Fruit fly (Drosophila melanogaster): Measurements from ENCODE around the gene dar1.

dm6 chr3L:3644337-3645027 lies 18.3 kb downstream of the dar1 start:
- no peak for TF ChIP-seq Hr78 (GFP tag; optimal IDR thresholded peaks at IDR 0.05)
- no peak for TF ChIP-seq OdsH (GFP tag; optimal IDR thresholded peaks at IDR 0.05)
- TF ChIP-seq psq (GFP tag; optimal IDR thresholded peaks at IDR 0.05), result no peak
- no peak for TF ChIP-seq woc (GFP tag; optimal IDR thresholded peaks at IDR 0.05)
- TF ChIP-seq tai (GFP tag; optimal IDR thresholded peaks at IDR 0.05), result no peak
- no peak for TF ChIP-seq N (GFP tag; optimal IDR thresholded peaks at IDR 0.05)
- TF ChIP-seq jim (GFP tag; optimal IDR thresholded peaks at IDR 0.05), result no peak
- no peak for TF ChIP-seq Hr83 (GFP tag; optimal IDR thresholded peaks at IDR 0.05; ENCODE audit: poor library complexity, severe bottlenecking)
- TF ChIP-seq lola (GFP tag; optimal IDR thresholded peaks at IDR 0.05), result no peak
- no peak for TF ChIP-seq pan (optimal IDR thresholded peaks at IDR 0.05)
